Fruit fly (Drosophila melanogaster) whole organism, embryonic: Measurements from ENCODE around the gene CG2712.

Experiments
- Atf6 ChIP-seq: fragments of 200-800 bp; sonication (Bioruptor generic); IDR thresholded peaks from 2 replicates; pipeline ENCODE4 v1.3.6; 2022; ENCODE audit warnings: missing biosample characterization, missing genetic modification characterization
- Bteb2 ChIP-seq: fragments of 200-800 bp; sonication (Bioruptor generic); optimal IDR thresholded peaks from 2 replicates; lab custom pipeline; 2016; ENCODE audit warnings: missing biosample characterization, missing genetic modification characterization
- C15 ChIP-seq: fragments of 200-800 bp; sonication (Bioruptor generic); IDR thresholded peaks from 3 replicates; pipeline ENCODE4 v1.3.6; 2022; ENCODE audit warnings: missing biosample characterization, missing genetic modification characterization
- CG1024 ChIP-seq: fragments of 200-800 bp; sonication (Bioruptor generic); IDR thresholded peaks from 2 replicates; pipeline ENCODE4 v1.3.6; 2022; ENCODE audit warnings: missing biosample characterization, missing genetic modification characterization
- CG11696 ChIP-seq: fragments of 200-800 bp; sonication (Bioruptor generic); IDR thresholded peaks from 2 replicates; pipeline ENCODE4 v1.3.6; 2022; ENCODE audit warnings: missing biosample characterization, missing genetic modification characterization
- CG12155 ChIP-seq: fragments of 200-800 bp; sonication (Bioruptor generic); optimal IDR thresholded peaks from 3 replicates; lab custom pipeline; 2016; ENCODE audit warnings: missing biosample characterization, missing genetic modification characterization
- CG16815 ChIP-seq: fragments of 200-800 bp; sonication (Bioruptor generic); optimal IDR thresholded peaks from 3 replicates; lab custom pipeline; 2017; ENCODE audit warnings: missing biosample characterization, mild to moderate bottlenecking, missing genetic modification characterization
- CG17829 ChIP-seq: fragments of 200-800 bp; optimal IDR thresholded peaks from 2 replicates; lab custom pipeline; 2019; ENCODE audit warnings: missing biosample characterization, mild to moderate bottlenecking, missing genetic modification characterization, moderate library complexity
- CG2678 ChIP-seq: fragments of 200-800 bp; sonication (Bioruptor generic); optimal IDR thresholded peaks from 3 replicates; lab custom pipeline; 2019; ENCODE audit warnings: missing biosample characterization, mild to moderate bottlenecking, missing genetic modification characterization, moderate library complexity
- CG33557 ChIP-seq: fragments of 200-800 bp; sonication (Bioruptor generic); optimal IDR thresholded peaks from 2 replicates; lab custom pipeline; 2019; ENCODE audit warnings: missing biosample characterization, mild to moderate bottlenecking, missing genetic modification characterization, moderate library complexity
- CG3407 ChIP-seq: fragments of 200-800 bp; sonication (Bioruptor generic); optimal IDR thresholded peaks from 2 replicates; lab custom pipeline; 2018; ENCODE audit warnings: missing biosample characterization, mild to moderate bottlenecking, missing genetic modification characterization
- CG3995 ChIP-seq: fragments of 200-800 bp; sonication (Bioruptor generic); optimal IDR thresholded peaks from 3 replicates; lab custom pipeline; 2016; ENCODE audit warnings: missing biosample characterization, missing genetic modification characterization
- CG42726 ChIP-seq: fragments of 200-800 bp; sonication (Bioruptor generic); IDR thresholded peaks from 2 replicates; pipeline ENCODE4 v1.3.6; 2022; ENCODE audit warnings: missing biosample characterization, missing genetic modification characterization; ENCODE audit not compliant: partially characterized antibody
- CG8089 ChIP-seq: fragments of 200-800 bp; sonication (Bioruptor generic); optimal IDR thresholded peaks from 3 replicates; lab custom pipeline; 2016; ENCODE audit warnings: missing biosample characterization, missing genetic modification characterization
- CTCF ChIP-seq: fragments of 200-800 bp; sonication (Bioruptor generic); optimal IDR thresholded peaks from 2 replicates; lab custom pipeline; 2017; ENCODE audit warnings: missing biosample characterization, mild to moderate bottlenecking, missing genetic modification characterization, moderate library complexity
- Dll ChIP-seq: fragments of 200-800 bp; sonication (Bioruptor generic); IDR thresholded peaks from 4 replicates; pipeline ENCODE4 v1.3.6; 2022; ENCODE audit warnings: missing biosample characterization, missing genetic modification characterization; ENCODE audit not compliant: partially characterized antibody
- Doc3 ChIP-seq: fragments of 200-800 bp; sonication (Bioruptor generic); IDR thresholded peaks from 3 replicates; pipeline ENCODE4 v1.3.6; 2022; ENCODE audit warnings: missing biosample characterization, missing genetic modification characterization; ENCODE audit not compliant: partially characterized antibody
- Dref ChIP-seq: fragments of 200-800 bp; sonication (Bioruptor generic); IDR thresholded peaks from 2 replicates; pipeline ENCODE4 v1.3.6; 2022; ENCODE audit warnings: missing biosample characterization, missing genetic modification characterization
- Elba2 ChIP-seq: fragments of 200-800 bp; sonication (Bioruptor generic); optimal IDR thresholded peaks from 3 replicates; lab custom pipeline; 2016; ENCODE audit warnings: missing biosample characterization, missing genetic modification characterization
- Fer3 ChIP-seq: fragments of 200-800 bp; sonication (Bioruptor generic); optimal IDR thresholded peaks from 2 replicates; lab custom pipeline; 2018; ENCODE audit warnings: missing biosample characterization, mild to moderate bottlenecking, missing genetic modification characterization, moderate library complexity
- GATAe ChIP-seq: fragments of 200-800 bp; sonication (Bioruptor generic); conservative IDR thresholded peaks from 2 replicates; pipeline ENCODE4 v1.3.6; 2022; ENCODE audit warnings: missing biosample characterization, missing genetic modification characterization
- Hmx ChIP-seq: fragments of 200-800 bp; sonication (Bioruptor generic); optimal IDR thresholded peaks from 2 replicates; lab custom pipeline; 2016; ENCODE audit warnings: missing biosample characterization, missing genetic modification characterization
- Lhr ChIP-seq: fragments of 200-800 bp; sonication (Bioruptor generic); optimal IDR thresholded peaks from 3 replicates; lab custom pipeline; 2017; ENCODE audit warnings: mild to moderate bottlenecking, missing biosample characterization, missing genetic modification reagents, missing genetic modification characterization
- MBD-R2 ChIP-seq: fragments of 200-800 bp; sonication (Bioruptor generic); IDR thresholded peaks from 2 replicates; pipeline ENCODE4 v1.3.6; 2022; ENCODE audit warnings: missing biosample characterization, missing genetic modification characterization
- Mad ChIP-seq: fragments of 200-800 bp; sonication (Bioruptor generic); optimal IDR thresholded peaks from 2 replicates; lab custom pipeline; 2016; ENCODE audit warnings: missing biosample characterization, missing genetic modification characterization
- Med ChIP-seq: fragments of 200-800 bp; sonication (Bioruptor generic); peaks from one replicate; lab custom pipeline; 2016; ENCODE audit warnings: missing biosample characterization, missing genetic modification characterization, mild to moderate bottlenecking, inconsistent platforms, moderate library complexity
- Myb ChIP-seq: fragments of 200-800 bp; sonication (Bioruptor generic); optimal IDR thresholded peaks from 2 replicates; lab custom pipeline; 2016; ENCODE audit warnings: missing biosample characterization, missing genetic modification characterization
- Poxn ChIP-seq: fragments of 200-800 bp; sonication (Bioruptor generic); IDR thresholded peaks from 2 replicates; pipeline ENCODE4 v1.3.6; 2022; ENCODE audit warnings: missing biosample characterization, missing genetic modification characterization
- Scr ChIP-seq: fragments of 200-800 bp; sonication (Bioruptor generic); IDR thresholded peaks from 2 replicates; pipeline ENCODE4 v1.3.6; 2022; ENCODE audit warnings: missing biosample characterization, missing genetic modification characterization; ENCODE audit not compliant: partially characterized antibody
- Sox100B ChIP-seq: fragments of 200-800 bp; sonication (Bioruptor generic); optimal IDR thresholded peaks from 3 replicates; lab custom pipeline; 2018; ENCODE audit warnings: missing biosample characterization, mild to moderate bottlenecking, missing genetic modification characterization
- Spps ChIP-seq: fragments of 200-800 bp; sonication (Bioruptor generic); optimal IDR thresholded peaks from 2 replicates; lab custom pipeline; 2018; ENCODE audit warnings: missing biosample characterization, mild to moderate bottlenecking, missing genetic modification characterization
- Ssrp ChIP-seq: fragments of 200-800 bp; sonication (Bioruptor generic); optimal IDR thresholded peaks from 2 replicates; lab custom pipeline; 2018; ENCODE audit warnings: missing biosample characterization, mild to moderate bottlenecking, missing genetic modification characterization, moderate library complexity
- Usf ChIP-seq: fragments of 200-800 bp; sonication (Bioruptor generic); optimal IDR thresholded peaks from 2 replicates; lab custom pipeline; 2017; ENCODE audit warnings: missing genotype, missing biosample characterization, missing genetic modification characterization
- ac ChIP-seq: fragments of 200-800 bp; sonication (Bioruptor generic); optimal IDR thresholded peaks from 3 replicates; lab custom pipeline; 2017; ENCODE audit warnings: missing biosample characterization, mild to moderate bottlenecking, missing genetic modification characterization
- aop ChIP-seq: fragments of 200-800 bp; sonication (Bioruptor generic); IDR thresholded peaks from 2 replicates; pipeline ENCODE4 v1.3.6; 2022; ENCODE audit warnings: missing biosample characterization, missing genetic modification characterization
- ato ChIP-seq: fragments of 200-800 bp; sonication (Bioruptor generic); IDR thresholded peaks from 2 replicates; pipeline ENCODE4 v1.3.6; 2022; ENCODE audit warnings: missing biosample characterization, missing genetic modification characterization; ENCODE audit not compliant: partially characterized antibody
- az2 ChIP-seq: fragments of 200-800 bp; sonication (Bioruptor generic); optimal IDR thresholded peaks from 3 replicates; lab custom pipeline; 2016; ENCODE audit warnings: missing biosample characterization, missing genetic modification characterization
- bigmax ChIP-seq: fragments of 200-800 bp; sonication (Bioruptor generic); optimal IDR thresholded peaks from 2 replicates; lab custom pipeline; 2018; ENCODE audit warnings: missing biosample characterization, mild to moderate bottlenecking, missing genetic modification characterization
- cwo ChIP-seq: fragments of 200-800 bp; sonication (Bioruptor generic); optimal IDR thresholded peaks from 3 replicates; lab custom pipeline; 2017; ENCODE audit warnings: missing biosample characterization, missing genetic modification characterization, mild to moderate bottlenecking, moderate library complexity, missing genetic modification reagents
- fd64A ChIP-seq: fragments of 200-800 bp; sonication (Bioruptor generic); optimal IDR thresholded peaks from 3 replicates; lab custom pipeline; 2018; ENCODE audit warnings: missing biosample characterization, mild to moderate bottlenecking, missing genetic modification characterization
- gce ChIP-seq: fragments of 200-800 bp; sonication (Bioruptor generic); IDR thresholded peaks from 3 replicates; pipeline ENCODE4 v1.3.6; 2022; ENCODE audit warnings: missing biosample characterization, missing genetic modification characterization
- gcm2 ChIP-seq: fragments of 200-800 bp; sonication (Bioruptor generic); optimal IDR thresholded peaks from 2 replicates; lab custom pipeline; 2016; ENCODE audit warnings: missing biosample characterization, missing genetic modification characterization
- jing ChIP-seq: fragments of 200-800 bp; sonication (Bioruptor generic); optimal IDR thresholded peaks from 2 replicates; lab custom pipeline; 2018; ENCODE audit warnings: missing biosample characterization, mild to moderate bottlenecking, missing genetic modification characterization
- jumu ChIP-seq: fragments of 200-800 bp; sonication (Bioruptor generic); optimal IDR thresholded peaks from 3 replicates; lab custom pipeline; 2016; ENCODE audit warnings: missing biosample characterization, missing genetic modification characterization
- lilli ChIP-seq: fragments of 200-800 bp; sonication (Bioruptor generic); optimal IDR thresholded peaks from 3 replicates; lab custom pipeline; 2016; ENCODE audit warnings: missing biosample characterization, missing genetic modification characterization
- phol ChIP-seq: fragments of 200-800 bp; sonication (Bioruptor generic); optimal IDR thresholded peaks from 3 replicates; lab custom pipeline; 2018; ENCODE audit warnings: missing biosample characterization, mild to moderate bottlenecking, missing genetic modification characterization, moderate library complexity
- pzg ChIP-seq: fragments of 200-800 bp; sonication (Bioruptor generic); optimal IDR thresholded peaks from 3 replicates; lab custom pipeline; 2018; ENCODE audit warnings: missing biosample characterization, mild to moderate bottlenecking, missing genetic modification characterization, moderate library complexity
- tin ChIP-seq: fragments of 200-800 bp; sonication (Bioruptor generic); optimal IDR thresholded peaks from 3 replicates; lab custom pipeline; 2016; ENCODE audit warnings: missing biosample characterization, missing genetic modification characterization
- tll ChIP-seq, 2 experiments: fragments of 200-800 bp in 1 of 2; fragments of >200 bp in 1 of 2; sonication (Bioruptor generic) in 1 of 2; optimal IDR thresholded peaks; 2 replicates each; lab custom pipeline; 2017 to 2019; ENCODE audit warnings: missing biosample characterization in 2 of 2, missing genetic modification characterization in 2 of 2, mild to moderate bottlenecking in 1 of 2, moderate library complexity in 1 of 2
- ttk ChIP-seq: fragments of 200-800 bp; sonication (Bioruptor generic); IDR thresholded peaks from 2 replicates; pipeline ENCODE4 v2.1.2; 2022; ENCODE audit warnings: missing biosample characterization, missing genetic modification characterization
- unpg ChIP-seq: fragments of 200-800 bp; sonication (Bioruptor generic); optimal IDR thresholded peaks from 3 replicates; lab custom pipeline; 2018; ENCODE audit warnings: missing biosample characterization, mild to moderate bottlenecking, missing genetic modification characterization, moderate library complexity
- vfl ChIP-seq: fragments of 200-800 bp; sonication (Bioruptor generic); optimal IDR thresholded peaks from 2 replicates; lab custom pipeline; 2016; ENCODE audit warnings: missing biosample characterization, missing genetic modification characterization

CG2712 gene

dm6 chrX:2713776-2714175 lies 18.5 kb upstream of the CG2712 start, which contains the start of the genes CG2685 and CG2694 (continued):
- TF ChIP-seq jing (GFP tag; lab: Kevin White, UChicago) (no peak), jumu (GFP tag; lab: Kevin White, UChicago) (no peak), Hmx (no peak), fd64A (GFP tag; lab: Kevin White, UChicago) (no peak), Atf6 (GFP tag; lab: Robert Waterston, UW) (no peak), CG3995 (GFP tag; lab: Kevin White, UChicago) (peak; percentile 22), Mad (GFP tag; lab: Kevin White, UChicago) (no peak), Elba2 (GFP tag; lab: Kevin White, UChicago) (no peak), CG11696 (GFP tag; lab: Robert Waterston, UW) (no peak), ttk (no peak), Dll (GFP tag; lab: Robert Waterston, UW) (peak; percentile 67; the same call in 3 of the 4 replicates), vfl (GFP tag; lab: Kevin White, UChicago) (no peak), Poxn (no peak), aop (GFP tag; lab: Robert Waterston, UW) (no peak), Sox100B (GFP tag; lab: Kevin White, UChicago) (no peak), CG42726 (peak; percentile 44; the same call in 1 of the 2 replicates), CG17829 (tag; lab: Kevin White, UChicago) (peak; percentile 28), C15 (GFP tag; lab: Robert Waterston, UW) (no peak), ato (GFP tag; lab: Robert Waterston, UW) (peak; percentile 68), cwo (GFP tag; lab: Kevin White, UChicago) (no peak), pzg (peak; percentile 79), CG3407 (GFP tag; lab: Kevin White, UChicago) (no peak), CG33557 (GFP tag; lab: Kevin White, UChicago) (no peak), CG2678 (tag; lab: Kevin White, UChicago) (no peak), phol (tag; lab: Kevin White, UChicago) (peak; percentile 5), GATAe (GFP tag; lab: Robert Waterston, UW) (no peak), gcm2 (GFP tag; lab: Kevin White, UChicago) (no peak), CG8089 (GFP tag; lab: Kevin White, UChicago) (no peak), Myb (GFP tag; lab: Kevin White, UChicago) (no peak), tin (no peak), ac (no peak), MBD-R2 (GFP tag; lab: Robert Waterston, UW) (peak; percentile 83), az2 (GFP tag; lab: Kevin White, UChicago) (no peak), gce (GFP tag; lab: Robert Waterston, UW) (no peak), Lhr (GFP tag; lab: Kevin White, UChicago) (peak; percentile 4), Doc3 (GFP tag; lab: Robert Waterston, UW) (peak; percentile 64), Usf (GFP tag; lab: Kevin White, UChicago) (no peak), Scr (GFP tag; lab: Robert Waterston, UW) (peak; percentile 72), tll (GFP tag; optimal IDR thresholded peaks at IDR 0.05; lab: Kevin White, UChicago) (no peak), CG12155 (GFP tag; lab: Kevin White, UChicago) (no peak), CG1024 (GFP tag; lab: Robert Waterston, UW) (no peak), Ssrp (no peak), bigmax (GFP tag; lab: Kevin White, UChicago) (no peak), Fer3 (tag; lab: Kevin White, UChicago) (no peak), lilli (GFP tag; lab: Kevin White, UChicago) (no peak), CG16815 (no peak), CTCF (GFP tag; lab: Kevin White, UChicago) (no peak), Spps (tag; lab: Kevin White, UChicago) (no peak), Bteb2 (GFP tag; lab: Kevin White, UChicago) (no peak), Med (GFP tag; lab: Kevin White, UChicago) (peak; percentile 71), Dref (GFP tag; lab: Robert Waterston, UW) (peak; percentile 90), unpg (GFP tag; lab: Kevin White, UChicago) (no peak)
